Worm (Caenorhabditis elegans) whole organism, L3 larva: ENCODE results near the gene cyc-2.2.
A peak's percentile ranks its signal among the peaks of the same experiment; 100 is the strongest.

Experiments
- ZK546.5 ChIP-seq: sonication (generic microtip); optimal IDR thresholded peaks from 2 replicates; lab custom pipeline; 2017; ENCODE audit warnings: missing biosample characterization, missing genetic modification characterization
- aly-2 ChIP-seq: fragments of 150-350 bp; optimal IDR thresholded peaks from 2 replicates; lab custom pipeline; 2014; ENCODE audit warnings: missing biosample characterization, missing genetic modification characterization
- ama-1 ChIP-seq: fragments of 150-350 bp; optimal IDR thresholded peaks from 2 replicates; lab custom pipeline; 2018
- ceh-16 ChIP-seq: sonication (generic microtip); optimal IDR thresholded peaks from 2 replicates; lab custom pipeline; 2017; ENCODE audit warnings: missing biosample characterization, missing genetic modification characterization
- ceh-82 ChIP-seq: fragments of 150-350 bp; optimal IDR thresholded peaks from 2 replicates; lab custom pipeline; 2014; ENCODE audit warnings: missing biosample characterization, missing genetic modification characterization
- daf-12 ChIP-seq: fragments of 150-350 bp; optimal IDR thresholded peaks from 2 replicates; lab custom pipeline; 2014; ENCODE audit warnings: missing biosample characterization, missing genetic modification reagents, missing genetic modification characterization
- egl-27 ChIP-seq: sonication (generic microtip); optimal IDR thresholded peaks from 4 replicates; lab custom pipeline; 2017; ENCODE audit warnings: missing biosample characterization, missing genetic modification reagents, missing genetic modification characterization
- egl-5 ChIP-seq: fragments of 150-350 bp; optimal IDR thresholded peaks from 2 replicates; lab custom pipeline; 2017; ENCODE audit warnings: missing biosample characterization, missing genetic modification reagents, missing genetic modification characterization, inconsistent platforms
- elt-1 ChIP-seq: fragments of 150-350 bp; optimal IDR thresholded peaks from 2 replicates; lab custom pipeline; 2014; ENCODE audit warnings: missing biosample characterization, missing genetic modification characterization
- elt-2 ChIP-seq: sonication (generic microtip); optimal IDR thresholded peaks from 2 replicates; lab custom pipeline; 2016; ENCODE audit warnings: missing genetic modification reagents, mild to moderate bottlenecking, missing genetic modification characterization, missing compliant biosample characterization
- elt-3 ChIP-seq, 3 experiments: fragments of 150-350 bp in 1 of 3; sonication (generic microtip) in 2 of 3; optimal IDR thresholded peaks; 2 replicates in 2 of 3; 4 replicates in 1 of 3; lab custom pipeline; 2014 to 2017; ENCODE audit warnings: missing biosample characterization in 3 of 3, missing genetic modification characterization in 3 of 3
- eor-1 ChIP-seq, 2 experiments: fragments of 150-350 bp; optimal IDR thresholded peaks; 2 replicates each; lab custom pipeline; 2014 to 2018; ENCODE audit warnings: missing biosample characterization in 2 of 2, missing genetic modification characterization in 2 of 2
- fkh-10 ChIP-seq: sonication (generic microtip); optimal IDR thresholded peaks from 2 replicates; lab custom pipeline; 2017; ENCODE audit warnings: missing biosample characterization, missing genetic modification reagents, missing genetic modification characterization
- fos-1 ChIP-seq: fragments of 150-350 bp; optimal IDR thresholded peaks from 2 replicates; lab custom pipeline; 2014; ENCODE audit warnings: missing biosample characterization, missing genetic modification characterization
- hmg-11 ChIP-seq: sonication (generic microtip); optimal IDR thresholded peaks from 2 replicates; lab custom pipeline; 2016; ENCODE audit warnings: missing genetic modification characterization, missing compliant biosample characterization
- lin-15B ChIP-seq: fragments of 150-350 bp; optimal IDR thresholded peaks from 2 replicates; lab custom pipeline; 2014; ENCODE audit warnings: missing biosample characterization, missing genetic modification characterization
- lin-39 ChIP-seq: fragments of 150-350 bp; optimal IDR thresholded peaks from 2 replicates; lab custom pipeline; 2018; ENCODE audit warnings: missing biosample characterization, missing genetic modification reagents, missing genetic modification characterization
- lsy-12 ChIP-seq: sonication (generic microtip); optimal IDR thresholded peaks from 2 replicates; lab custom pipeline; 2016; ENCODE audit warnings: mild to moderate bottlenecking, missing genetic modification characterization, missing compliant biosample characterization
- mdl-1 ChIP-seq: fragments of 150-350 bp; optimal IDR thresholded peaks from 2 replicates; lab custom pipeline; 2014; ENCODE audit warnings: missing biosample characterization, missing genetic modification characterization
- mml-1 ChIP-seq: fragments of 150-350 bp; sonication (generic microtip); optimal IDR thresholded peaks from 3 replicates; lab custom pipeline; 2014; ENCODE audit warnings: missing biosample characterization, missing genetic modification characterization
- nfya-1 ChIP-seq: sonication (generic microtip); optimal IDR thresholded peaks from 2 replicates; lab custom pipeline; 2017; ENCODE audit warnings: missing genetic modification characterization, mild to moderate bottlenecking, missing compliant biosample characterization, antibody characterized with exemption, moderate library complexity; ENCODE audit not compliant: insufficient read depth
- nhr-12 ChIP-seq: fragments of 150-350 bp; optimal IDR thresholded peaks from 2 replicates; lab custom pipeline; 2014; ENCODE audit warnings: missing biosample characterization, missing genetic modification characterization
- nhr-23 ChIP-seq: fragments of 150-350 bp; optimal IDR thresholded peaks from 2 replicates; lab custom pipeline; 2014; ENCODE audit warnings: missing biosample characterization, missing genetic modification reagents, missing genetic modification characterization
- nhr-25 ChIP-seq: sonication (generic microtip); optimal IDR thresholded peaks from 2 replicates; lab custom pipeline; 2017; ENCODE audit warnings: missing biosample characterization, missing genetic modification characterization
- nhr-67 ChIP-seq: fragments of 150-350 bp; optimal IDR thresholded peaks from 2 replicates; lab custom pipeline; 2014; ENCODE audit warnings: missing biosample characterization, missing genetic modification characterization
- nhr-77 ChIP-seq: fragments of 150-350 bp; optimal IDR thresholded peaks from 2 replicates; lab custom pipeline; 2014; ENCODE audit warnings: missing biosample characterization, missing genetic modification characterization
- pha-4 ChIP-seq: fragments of 150-350 bp; optimal IDR thresholded peaks from 2 replicates; lab custom pipeline; 2014; ENCODE audit warnings: missing biosample characterization, missing genetic modification reagents, missing genetic modification characterization
- pqm-1 ChIP-seq: fragments of 150-350 bp; optimal IDR thresholded peaks from 2 replicates; lab custom pipeline; 2017; ENCODE audit warnings: missing biosample characterization, missing genetic modification characterization, inconsistent platforms
- sea-2 ChIP-seq: fragments of 150-350 bp; sonication (generic microtip); optimal IDR thresholded peaks from 4 replicates; lab custom pipeline; 2014; ENCODE audit warnings: missing biosample characterization, missing genetic modification reagents, missing genetic modification characterization
- snpc-4 ChIP-seq: fragments of 150-350 bp; optimal IDR thresholded peaks from 2 replicates; lab custom pipeline; 2014; ENCODE audit warnings: missing biosample characterization, missing genetic modification characterization
- tbx-2 ChIP-seq: sonication (generic microtip); optimal IDR thresholded peaks from 2 replicates; lab custom pipeline; 2016; ENCODE audit warnings: mild to moderate bottlenecking, missing genetic modification characterization, missing compliant biosample characterization
- unc-62 ChIP-seq: fragments of 150-350 bp; sonication (generic microtip); optimal IDR thresholded peaks from 4 replicates; lab custom pipeline; 2014; ENCODE audit warnings: missing biosample characterization, missing genetic modification reagents, missing genetic modification characterization
- ztf-11 ChIP-seq: fragments of 150-350 bp; optimal IDR thresholded peaks from 2 replicates; lab custom pipeline; 2014; ENCODE audit warnings: missing biosample characterization, missing genetic modification characterization
- ztf-4 ChIP-seq: fragments of 150-350 bp; optimal IDR thresholded peaks from 2 replicates; lab custom pipeline; 2014; ENCODE audit warnings: missing biosample characterization, missing genetic modification characterization

Gene cyc-2.2

ce11 chrV:12659426-12659825 lies 47.4 kb upstream of the cyc-2.2 start, which contains the start of gene ccch-3 (continued):
- TF ChIP-seq elt-2 (tag; lab: Kevin White, UChicago) (peak; percentile 23), nhr-23 (tag; lab: Kevin White, UChicago) (peak; percentile 84), pqm-1 (no peak), daf-12 (tag; lab: Kevin White, UChicago) (no peak), fkh-10 (GFP tag; lab: Kevin White, UChicago) (no peak), eor-1 (tag; optimal IDR thresholded peaks at IDR 0.05; lab: Kevin White, UChicago) (no peak), ztf-11 (tag; lab: Kevin White, UChicago) (no peak), unc-62 (GFP tag; lab: Kevin White, UChicago) (no peak)

- no peak for TF ChIP-seq daf-12 (tag; lab: Kevin White, UChicago)
- TF ChIP-seq nhr-77 (tag; lab: Kevin White, UChicago): no peak
- no peak for TF ChIP-seq ztf-4 (tag; lab: Kevin White, UChicago)
- TF ChIP-seq sea-2 (GFP tag; lab: Kevin White, UChicago): no peak
- no peak for TF ChIP-seq nhr-25 (tag; lab: Kevin White, UChicago)
- no peak for TF ChIP-seq ceh-16 (tag; lab: Kevin White, UChicago)
- TF ChIP-seq mml-1 (tag; lab: Kevin White, UChicago): no peak
- TF ChIP-seq egl-27 (tag; lab: Kevin White, UChicago): no peak
- TF ChIP-seq nfya-1 (tag; lab: Kevin White, UChicago): no peak
- no peak for TF ChIP-seq mdl-1 (tag; lab: Kevin White, UChicago)
- TF ChIP-seq nhr-12 (tag; lab: Kevin White, UChicago): no peak
- TF ChIP-seq egl-5 (tag; lab: Kevin White, UChicago): no peak
- TF ChIP-seq pqm-1: no peak
- no peak for TF ChIP-seq ztf-11 (tag; lab: Kevin White, UChicago)
- TF ChIP-seq lin-15B (tag; lab: Kevin White, UChicago): no peak
- TF ChIP-seq elt-1 (tag; lab: Kevin White, UChicago): no peak
- TF ChIP-seq lsy-12 (tag; lab: Kevin White, UChicago): no peak
Observed at ce11 chrV:12658142-12658541, 46.1 kb upstream of the cyc-2.2 start, which contains the start of gene W05B10.6. Gene W05B10.6, minus strand, starts transcription at chrV:12658242.

ce11 chrV:12649636-12650035 lies 37.6 kb upstream of the cyc-2.2 start, which contains the start of gene lin-25:
Gene lin-25, plus strand, starts transcription at chrV:12649925.
- TF ChIP-seq hmg-11 (tag; lab: Kevin White, UChicago): peak; percentile 58
- peak; percentile 51 for TF ChIP-seq lin-15B (tag; lab: Kevin White, UChicago)
- peak; percentile 42 for TF ChIP-seq nfya-1 (tag; lab: Kevin White, UChicago)
- TF ChIP-seq ceh-82 (tag; lab: Kevin White, UChicago): no peak
- TF ChIP-seq nhr-25 (tag; lab: Kevin White, UChicago): peak; percentile 24
- TF ChIP-seq pha-4: peak; percentile 63
- TF ChIP-seq unc-62 (GFP tag; lab: Kevin White, UChicago): no peak
- peak; percentile 27 for TF ChIP-seq snpc-4 (tag; lab: Kevin White, UChicago)

- TF ChIP-seq daf-12 (tag; lab: Kevin White, UChicago) (no peak), fos-1 (tag; lab: Kevin White, UChicago) (no peak), snpc-4 (tag; lab: Kevin White, UChicago) (no peak), ZK546.5 (no peak), nhr-67 (no peak), tbx-2 (tag; lab: Kevin White, UChicago) (no peak), lin-39 (no peak), ama-1 (lab: Kevin White, UChicago) (no peak), pqm-1 (no peak), lsy-12 (tag; lab: Kevin White, UChicago) (no peak), elt-1 (tag; lab: Kevin White, UChicago) (no peak), elt-3 (tag; optimal IDR thresholded peaks at IDR 0.05; lab: Kevin White, UChicago) (no peak), unc-62 (GFP tag; lab: Kevin White, UChicago) (no peak), aly-2 (no peak), ztf-4 (tag; lab: Kevin White, UChicago) (no peak)
- TF ChIP-seq, all 47 proteins: peak for 0
Observed at ce11 chrV:12649213-12649612, 37.2 kb upstream of the cyc-2.2 start, which contains the start of gene gpa-9. Gene gpa-9, minus strand, starts transcription at chrV:12649313.
